Fruit fly (Drosophila melanogaster) whole organism, adult: ENCODE measurements around the gene Septin4.

Source experiments
- kay ChIP-seq: fragments of 200-800 bp; sonication (Bioruptor generic); peaks from one replicate; lab custom pipeline; 2016; ENCODE audit warnings: missing biosample characterization, missing genetic modification characterization, borderline replicate concordance
- tj ChIP-seq: fragments of 200-800 bp; sonication (Bioruptor generic); optimal IDR thresholded peaks from 3 replicates; lab custom pipeline; 2017; ENCODE audit warnings: missing biosample characterization, mild to moderate bottlenecking, missing genetic modification characterization, moderate library complexity

DNA sequence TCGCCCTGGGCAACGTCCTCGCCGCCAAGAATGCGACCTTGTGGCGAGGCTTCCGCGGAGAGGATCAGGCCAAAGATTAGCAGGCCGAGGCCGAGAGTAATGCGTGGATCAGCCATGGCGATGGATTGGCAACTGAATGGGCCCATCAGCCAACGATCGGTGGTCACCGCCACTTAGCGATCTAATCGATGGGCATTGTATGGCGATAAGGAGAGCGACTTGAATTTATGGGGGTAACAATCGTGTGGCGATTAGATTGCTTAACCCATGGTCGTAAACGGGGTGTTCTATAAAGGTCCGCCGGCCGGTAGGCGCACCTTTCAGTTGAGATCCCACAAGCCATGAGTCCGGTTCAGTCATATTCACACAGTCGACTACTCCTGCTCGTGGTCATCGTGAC lies 8.8 kb upstream of the Septin4 start, which contains the start of the genes CG9673 and CG4653:
- no peak for TF ChIP-seq kay (GFP tag; lab: Kevin White, UChicago)
- no peak for TF ChIP-seq tj (GFP tag; lab: Kevin White, UChicago)
